Fruit fly (Drosophila melanogaster) whole organism, embryonic: ENCODE measurements around the gene CG15330.

Experiments used
- Abd-B ChIP-seq: fragments of 200-800 bp; sonication (Bioruptor generic); optimal IDR thresholded peaks from 2 replicates; lab custom pipeline; 2018; ENCODE audit warnings: missing biosample characterization, mild to moderate bottlenecking, missing genetic modification characterization, moderate library complexity
- B-H2 ChIP-seq: fragments of 200-800 bp; sonication (Bioruptor generic); optimal IDR thresholded peaks from 2 replicates; lab custom pipeline; 2018; ENCODE audit warnings: missing biosample characterization, mild to moderate bottlenecking, missing genetic modification characterization
- CG10366 ChIP-seq: fragments of 200-800 bp; sonication (Bioruptor generic); IDR thresholded peaks from 2 replicates; pipeline ENCODE4 v1.3.6; 2022; ENCODE audit warnings: missing biosample characterization, missing genetic modification characterization
- CG13624 ChIP-seq: fragments of 200-800 bp; sonication (Bioruptor generic); optimal IDR thresholded peaks from 2 replicates; lab custom pipeline; 2016; ENCODE audit warnings: missing biosample characterization, missing genetic modification characterization
- CG1647 ChIP-seq: fragments of 200-800 bp; sonication (Bioruptor generic); optimal IDR thresholded peaks from 3 replicates; lab custom pipeline; 2016; ENCODE audit warnings: missing biosample characterization, missing genetic modification characterization
- CG16815 ChIP-seq: fragments of 200-800 bp; sonication (Bioruptor generic); optimal IDR thresholded peaks from 3 replicates; lab custom pipeline; 2017; ENCODE audit warnings: missing biosample characterization, mild to moderate bottlenecking, missing genetic modification characterization
- CG2875 ChIP-seq: fragments of 200-800 bp; sonication (Bioruptor generic); optimal IDR thresholded peaks from 2 replicates; lab custom pipeline; 2017; ENCODE audit warnings: missing biosample characterization, mild to moderate bottlenecking, missing genetic modification characterization, missing genetic modification reagents
- CG6791 ChIP-seq: fragments of 200-800 bp; sonication (Bioruptor generic); IDR thresholded peaks from 3 replicates; pipeline ENCODE4 v1.3.6; 2022; ENCODE audit warnings: missing biosample characterization, missing genetic modification characterization; ENCODE audit not compliant: partially characterized antibody
- CG8924 ChIP-seq: fragments of 200-800 bp; optimal IDR thresholded peaks from 3 replicates; lab custom pipeline; 2019; ENCODE audit warnings: missing biosample characterization, mild to moderate bottlenecking, missing genetic modification characterization, moderate library complexity
- Dek ChIP-seq: fragments of 200-800 bp; sonication (Bioruptor generic); optimal IDR thresholded peaks from 3 replicates; lab custom pipeline; 2019; ENCODE audit warnings: missing biosample characterization, mild to moderate bottlenecking, missing genetic modification characterization, moderate library complexity
- Dfd ChIP-seq, 2 experiments: fragments of >200 bp; optimal IDR thresholded peaks; 2 replicates each; lab custom pipeline; 2017; ENCODE audit warnings: missing biosample characterization in 2 of 2, missing genetic modification characterization in 2 of 2
- HLH54F ChIP-seq: fragments of 200-800 bp; sonication (Bioruptor generic); optimal IDR thresholded peaks from 3 replicates; lab custom pipeline; 2016; ENCODE audit warnings: missing biosample characterization, missing genetic modification characterization
- ap ChIP-seq: fragments of 200-800 bp; sonication (Bioruptor generic); IDR thresholded peaks from 2 replicates; pipeline ENCODE4 v1.3.6; 2022; ENCODE audit warnings: missing biosample characterization, missing genetic modification characterization
- nerfin-2 ChIP-seq: fragments of 200-800 bp; sonication (Bioruptor generic); IDR thresholded peaks from 2 replicates; pipeline ENCODE4 v1.3.6; 2022; ENCODE audit warnings: missing biosample characterization, missing genetic modification characterization; ENCODE audit not compliant: partially characterized antibody
- sim ChIP-seq: fragments of 200-800 bp; sonication (Bioruptor generic); IDR thresholded peaks from 2 replicates; pipeline ENCODE4 v1.3.6; 2022; ENCODE audit warnings: missing biosample characterization, missing genetic modification characterization
- toy ChIP-seq: fragments of 200-800 bp; sonication (Bioruptor generic); IDR thresholded peaks from 2 replicates; pipeline ENCODE4 v1.3.6; 2022; ENCODE audit warnings: missing biosample characterization, missing genetic modification characterization

CG15330 gene

DNA sequence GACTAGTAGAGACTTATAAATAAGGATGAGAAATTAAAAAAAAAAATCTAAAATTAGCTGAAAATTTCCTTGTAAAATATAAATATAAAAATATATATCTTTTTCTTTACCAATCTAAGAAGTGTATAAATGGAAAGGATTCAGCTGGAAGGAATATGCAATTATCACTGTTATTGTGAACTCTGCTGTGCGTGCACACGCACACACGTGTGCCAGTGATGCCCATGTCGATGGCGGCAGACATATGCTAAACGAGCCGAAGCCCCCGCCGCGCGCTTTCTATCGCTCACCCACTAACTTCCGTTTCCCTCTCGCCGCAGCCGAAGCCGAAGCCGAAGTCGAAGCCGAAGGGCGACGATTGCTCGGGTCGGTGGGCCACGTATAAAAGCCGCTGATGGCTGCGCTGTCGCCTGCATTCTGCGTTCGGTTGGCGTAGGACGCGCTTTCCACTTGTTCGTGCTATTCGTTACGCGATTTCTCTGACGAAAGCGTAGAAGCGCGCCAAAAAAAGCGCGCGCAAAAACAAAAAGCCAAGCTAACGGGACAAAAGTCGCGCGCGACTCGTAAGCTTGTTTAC is 39.4 kb downstream of the CG15330 start, which contains the start of gene Tbh (continued):
- no peak for TF ChIP-seq CG6791 (GFP tag; lab: Robert Waterston, UW)
- no peak for TF ChIP-seq toy (GFP tag; lab: Robert Waterston, UW)
- no peak for TF ChIP-seq CG2875 (GFP tag; lab: Kevin White, UChicago)
- TF ChIP-seq CG1647 (GFP tag; lab: Kevin White, UChicago): no peak
- no peak for TF ChIP-seq CG8924
- TF ChIP-seq Dfd (GFP tag; optimal IDR thresholded peaks at IDR 0.05; lab: Kevin White, UChicago): no peak
- TF ChIP-seq CG13624 (GFP tag; lab: Kevin White, UChicago): no peak
- TF ChIP-seq ap (GFP tag; lab: Robert Waterston, UW): no peak
- TF ChIP-seq sim (GFP tag; lab: Robert Waterston, UW): no peak
- TF ChIP-seq HLH54F (GFP tag; lab: Kevin White, UChicago): no peak
- no peak for TF ChIP-seq nerfin-2 (GFP tag; lab: Robert Waterston, UW)
- no peak for TF ChIP-seq Abd-B
- no peak for TF ChIP-seq CG10366
- TF ChIP-seq CG16815 (GFP tag; lab: Kevin White, UChicago): no peak
- TF ChIP-seq B-H2: no peak
- TF ChIP-seq Dek (tag; lab: Kevin White, UChicago): no peak
